Fruit fly (Drosophila melanogaster) whole organism: ENCODE data around the gene Polr1D.

ENCODE experiments used
- CG8478 ChIP-seq: fragments of >200 bp; optimal IDR thresholded peaks from 2 replicates; lab custom pipeline; 2018; ENCODE audit warnings: inconsistent platforms
- Dll ChIP-seq: fragments of >200 bp; optimal IDR thresholded peaks from 2 replicates; lab custom pipeline; 2017
- EcR ChIP-seq, 2 experiments: fragments of >200 bp; optimal IDR thresholded peaks; 2 replicates each; lab custom pipeline; 2017; ENCODE audit warnings: missing biosample characterization in 2 of 2, missing genetic modification characterization in 2 of 2, missing genetic modification reagents in 2 of 2
- pan ChIP-seq: fragments of >200 bp; optimal IDR thresholded peaks from 2 replicates; lab custom pipeline; 2017

DNA sequence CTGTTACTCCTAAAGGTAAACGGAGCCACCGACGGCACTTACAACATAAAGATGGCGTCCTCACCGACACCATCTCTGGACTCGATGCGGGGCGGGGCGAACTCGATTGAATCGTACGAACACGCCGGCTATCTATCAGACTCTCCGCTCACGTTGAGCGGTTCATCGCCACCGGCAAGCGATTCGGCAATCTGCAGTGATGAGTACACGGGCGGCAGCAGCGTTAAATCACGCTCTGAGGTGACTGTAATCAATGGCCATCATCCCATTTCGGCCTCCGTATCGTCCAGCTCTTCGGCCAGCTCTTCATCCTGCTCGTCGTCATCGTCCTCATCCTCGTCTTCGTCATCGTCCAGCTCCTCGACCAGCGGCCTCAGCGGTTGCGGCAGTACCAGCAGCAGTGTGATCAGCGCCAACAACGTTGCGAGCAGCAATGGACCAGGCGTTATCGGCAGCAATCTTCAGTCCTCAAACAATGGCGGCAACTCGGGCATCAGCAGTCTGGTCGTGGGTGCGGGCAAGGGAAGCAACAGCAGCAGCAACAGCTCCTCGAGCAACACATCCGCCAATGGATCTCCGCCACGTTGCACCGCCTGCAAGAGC lies 33.2 kb upstream of the Polr1D start:
- TF ChIP-seq CG8478, result no peak
- no peak for TF ChIP-seq EcR (GFP tag; optimal IDR thresholded peaks at IDR 0.05; lab: Kevin White, UChicago)
- TF ChIP-seq pan (lab: Kevin White, UChicago), result no peak
- TF ChIP-seq Dll (lab: Kevin White, UChicago), result no peak
